Worm (Caenorhabditis elegans): ENCODE data around the gene T05A8.2.
A peak's percentile ranks its signal among the peaks of the same experiment; 100 is the strongest.

Gene T05A8.2

ce11 chrII:2734735-2735134 is 23.9 kb upstream of the T05A8.2 start (continued):
- TF ChIP-seq lsy-2 (tag; optimal IDR thresholded peaks at IDR 0.05) (peak in 1 of 2 experiments; percentile 38), lin-14 (GFP tag; optimal IDR thresholded peaks at IDR 0.05) (peak; percentile 88), nhr-77 (tag; optimal IDR thresholded peaks at IDR 0.05) (no peak)

- TF ChIP-seq swsn-7 (tag; optimal IDR thresholded peaks at IDR 0.05), result no peak
- no peak for TF ChIP-seq nhr-76 (tag; optimal IDR thresholded peaks at IDR 0.05)
Observed at ce11 chrII:2734266-2734665, 23.4 kb upstream of the T05A8.2 start.

ce11 chrII:2730647-2731046 is 19.8 kb upstream of the T05A8.2 start:
- no peak for TF ChIP-seq Y116A8C.19 (tag; optimal IDR thresholded peaks at IDR 0.05; ENCODE audit: borderline replicate concordance)
- TF ChIP-seq fkh-10 (GFP tag; optimal IDR thresholded peaks at IDR 0.05), result peak; percentile 63
- TF ChIP-seq lin-14 (GFP tag; optimal IDR thresholded peaks at IDR 0.05), result peak; percentile 34

- TF ChIP-seq nhr-71 (tag; optimal IDR thresholded peaks at IDR 0.05) (peak; percentile 0), alr-1 (tag; optimal IDR thresholded peaks at IDR 0.05; ENCODE audit: borderline replicate concordance) (no peak), nhr-77 (tag; optimal IDR thresholded peaks at IDR 0.05) (no peak), skn-1 (tag; optimal IDR thresholded peaks at IDR 0.05) (no peak), rnt-1 (tag; optimal IDR thresholded peaks at IDR 0.05) (peak; percentile 43), grh-1 (GFP tag; IDR thresholded peaks at IDR 0.05) (no peak), hlh-4 (tag; optimal IDR thresholded peaks at IDR 0.05) (no peak), lin-14 (GFP tag; optimal IDR thresholded peaks at IDR 0.05) (peak; percentile 33)
Observed at ce11 chrII:2726774-2727173, 16.0 kb upstream of the T05A8.2 start.

- TF ChIP-seq lin-13 (GFP tag; optimal IDR thresholded peaks at IDR 0.05), result no peak
- TF ChIP-seq vab-15 (tag; optimal IDR thresholded peaks at IDR 0.05), result no peak
- no peak for TF ChIP-seq nhr-85 (tag)
- no peak for TF ChIP-seq nhr-90 (tag; optimal IDR thresholded peaks at IDR 0.05; ENCODE audit: poor library complexity)
- no peak for TF ChIP-seq nhr-237 (tag; optimal IDR thresholded peaks at IDR 0.05)
- no peak for TF ChIP-seq efl-3 (GFP tag; optimal IDR thresholded peaks at IDR 0.05)
- TF ChIP-seq ceh-63 (GFP tag; optimal IDR thresholded peaks at IDR 0.05), result no peak
- no peak for TF ChIP-seq lin-14 (GFP tag; optimal IDR thresholded peaks at IDR 0.05)
- no peak for TF ChIP-seq blmp-1 (tag; optimal IDR thresholded peaks at IDR 0.05)
- TF ChIP-seq alr-1 (tag; optimal IDR thresholded peaks at IDR 0.05; ENCODE audit: borderline replicate concordance), result no peak
- no peak for TF ChIP-seq hlh-4 (tag; optimal IDR thresholded peaks at IDR 0.05)
- TF ChIP-seq nhr-19 (GFP tag; conservative IDR thresholded peaks at IDR 0.05), result no peak
- TF ChIP-seq hpl-2 (GFP tag; optimal IDR thresholded peaks at IDR 0.05), result no peak
Observed at ce11 chrII:2725561-2725960, 14.7 kb upstream of the T05A8.2 start, which contains the start of the genes T05A8.11 and nep-2. Gene T05A8.11 (minus strand): TSS chrII:2725661. Gene nep-2 (minus strand): TSS chrII:2725752.

ce11 chrII:2721992-2722391 is 11.2 kb upstream of the T05A8.2 start:
- TF ChIP-seq nhr-77 (tag; optimal IDR thresholded peaks at IDR 0.05), result no peak
- no peak for TF ChIP-seq unc-98 (GFP tag; IDR thresholded peaks at IDR 0.05)
- no peak for TF ChIP-seq nhr-71 (tag; optimal IDR thresholded peaks at IDR 0.05)
- TF ChIP-seq nhr-84 (tag; optimal IDR thresholded peaks at IDR 0.05), result no peak
- no peak for TF ChIP-seq blmp-1 (tag; optimal IDR thresholded peaks at IDR 0.05)
- no peak for TF ChIP-seq grh-1 (GFP tag; IDR thresholded peaks at IDR 0.05)
- no peak for TF ChIP-seq C04F5.9 (tag; optimal IDR thresholded peaks at IDR 0.05)
- no peak for TF ChIP-seq nhr-20 (tag; optimal IDR thresholded peaks at IDR 0.05)
- no peak for TF ChIP-seq pag-3 (tag; optimal IDR thresholded peaks at IDR 0.05; ENCODE audit: borderline replicate concordance, insufficient read depth)
- TF ChIP-seq egl-27 (tag; optimal IDR thresholded peaks at IDR 0.05), result no peak
- no peak for TF ChIP-seq Y116A8C.19 (tag; optimal IDR thresholded peaks at IDR 0.05; ENCODE audit: borderline replicate concordance)
- no peak for TF ChIP-seq unc-62 (GFP tag; optimal IDR thresholded peaks at IDR 0.05)

All from whole organism, L1 larva.